Worm (Caenorhabditis elegans): ENCODE measurements around the gene M04D8.8.

DNA sequence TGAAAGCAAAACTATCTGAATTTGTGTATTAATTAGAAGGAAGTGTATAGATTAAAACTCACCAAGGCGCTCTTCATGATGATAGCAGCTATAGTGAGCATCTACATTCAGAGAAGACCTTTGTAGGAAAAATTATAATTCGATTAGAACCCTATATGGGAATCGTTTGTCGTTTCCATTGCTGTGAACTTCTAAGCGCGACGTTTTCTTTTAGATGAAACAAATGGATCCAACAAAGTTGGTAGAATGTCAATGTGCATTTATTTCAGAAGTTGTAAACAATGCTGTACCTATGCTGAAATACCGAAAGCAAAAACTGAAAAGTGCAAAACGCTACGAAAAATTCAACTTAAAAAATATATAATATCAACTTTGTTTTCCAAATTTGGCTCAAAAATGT lies 22.1 kb downstream of the M04D8.8 start, which contains the start of gene T16G12.10:
- TF ChIP-seq nhr-43 (tag; optimal IDR thresholded peaks at IDR 0.05; ENCODE audit: poor library complexity, severe bottlenecking) (no peak), pha-4 (tag; optimal IDR thresholded peaks at IDR 0.05) (no peak), elt-3 (tag; optimal IDR thresholded peaks at IDR 0.05) (no peak), ama-1 (optimal IDR thresholded peaks at IDR 0.05) (no peak), fos-1 (tag; optimal IDR thresholded peaks at IDR 0.05) (no peak), skn-1 (tag; optimal IDR thresholded peaks at IDR 0.05) (no peak)
